Fruit fly (Drosophila melanogaster) whole organism, embryonic: ENCODE measurements around the gene Gr85a.

Experiments
- Awh ChIP-seq: fragments of 200-800 bp; sonication (Bioruptor generic); IDR thresholded peaks from 2 replicates; pipeline ENCODE4, ENCODE4 v1.3.6; 2022; ENCODE audit warnings: missing biosample characterization, missing genetic modification characterization
- CG10209 ChIP-seq: fragments of 200-800 bp; sonication (Bioruptor generic); optimal IDR thresholded peaks from 3 replicates; lab custom pipeline; 2017; ENCODE audit warnings: missing biosample characterization, mild to moderate bottlenecking, missing genetic modification characterization, missing genetic modification reagents
- CG10274 ChIP-seq: fragments of 200-800 bp; sonication (Bioruptor generic); optimal IDR thresholded peaks from 3 replicates; lab custom pipeline; 2017; ENCODE audit warnings: missing biosample characterization, mild to moderate bottlenecking, missing genetic modification characterization
- CG10543 ChIP-seq: fragments of 200-800 bp; sonication (Bioruptor generic); optimal IDR thresholded peaks from 3 replicates; lab custom pipeline; 2017; ENCODE audit warnings: missing biosample characterization, mild to moderate bottlenecking, missing genetic modification characterization, moderate library complexity
- CG10565 ChIP-seq: fragments of 200-800 bp; sonication (Bioruptor generic); optimal IDR thresholded peaks from 3 replicates; lab custom pipeline; 2016; ENCODE audit warnings: missing biosample characterization, mild to moderate bottlenecking, missing genetic modification characterization
- CG10979 ChIP-seq: fragments of 200-800 bp; sonication (Bioruptor generic); optimal IDR thresholded peaks from 2 replicates; lab custom pipeline; 2018; ENCODE audit warnings: missing biosample characterization, mild to moderate bottlenecking, missing genetic modification characterization, moderate library complexity
- CG11247 ChIP-seq: fragments of 200-800 bp; sonication (Bioruptor generic); IDR thresholded peaks from 2 replicates; pipeline ENCODE4 v1.3.6; 2022; ENCODE audit warnings: missing biosample characterization, missing genetic modification characterization
- CG11398 ChIP-seq: fragments of 200-800 bp; sonication (Bioruptor generic); optimal IDR thresholded peaks from 2 replicates; lab custom pipeline; 2016; ENCODE audit warnings: missing biosample characterization, missing genetic modification characterization
- CG12391 ChIP-seq: fragments of 200-800 bp; sonication (Bioruptor generic); optimal IDR thresholded peaks from 3 replicates; lab custom pipeline; 2018; ENCODE audit warnings: missing biosample characterization, mild to moderate bottlenecking, missing genetic modification characterization, moderate library complexity
- CG12659 ChIP-seq: fragments of 200-800 bp; sonication (Bioruptor generic); optimal IDR thresholded peaks from 3 replicates; lab custom pipeline; 2017; ENCODE audit warnings: mild to moderate bottlenecking, missing biosample characterization, missing genetic modification reagents, missing genetic modification characterization
- CG15601 ChIP-seq: fragments of 200-800 bp; sonication (Bioruptor generic); optimal IDR thresholded peaks from 3 replicates; lab custom pipeline; 2019; ENCODE audit warnings: missing biosample characterization, mild to moderate bottlenecking, missing genetic modification characterization, moderate library complexity
- CG1602 ChIP-seq: fragments of 200-800 bp; sonication (Bioruptor generic); optimal IDR thresholded peaks from 3 replicates; lab custom pipeline; 2016; ENCODE audit warnings: missing biosample characterization, missing genetic modification characterization
- CG1603 ChIP-seq: fragments of 200-800 bp; sonication (Bioruptor generic); optimal IDR thresholded peaks from 2 replicates; lab custom pipeline; 2019; ENCODE audit warnings: missing biosample characterization, mild to moderate bottlenecking, missing genetic modification characterization, moderate library complexity
- CG17568 ChIP-seq: fragments of 200-800 bp; sonication (Bioruptor generic); optimal IDR thresholded peaks from 2 replicates; lab custom pipeline; 2018; ENCODE audit warnings: missing biosample characterization, mild to moderate bottlenecking, missing genetic modification characterization, moderate library complexity
- CG18599 ChIP-seq: fragments of 200-800 bp; sonication (Bioruptor generic); optimal IDR thresholded peaks from 3 replicates; lab custom pipeline; 2017; ENCODE audit warnings: missing biosample characterization, missing genetic modification characterization, mild to moderate bottlenecking, moderate library complexity, missing genetic modification reagents
- CG31224 ChIP-seq: fragments of 200-800 bp; sonication (Bioruptor generic); IDR thresholded peaks from 2 replicates; pipeline ENCODE4 v1.3.6; 2022; ENCODE audit warnings: missing biosample characterization, missing genetic modification characterization
- CG4617 ChIP-seq: fragments of 200-800 bp; sonication (Bioruptor generic); optimal IDR thresholded peaks from 3 replicates; lab custom pipeline; 2016; ENCODE audit warnings: missing biosample characterization, missing genetic modification characterization, borderline replicate concordance
- CG7987 ChIP-seq: fragments of 200-800 bp; sonication (Bioruptor generic); optimal IDR thresholded peaks from 2 replicates; lab custom pipeline; 2018; ENCODE audit warnings: missing biosample characterization, mild to moderate bottlenecking, missing genetic modification characterization, moderate library complexity
- CG9797 ChIP-seq: fragments of 200-800 bp; sonication (Bioruptor generic); optimal IDR thresholded peaks from 3 replicates; lab custom pipeline; 2018; ENCODE audit warnings: missing biosample characterization, mild to moderate bottlenecking, missing genetic modification characterization
- Dip3 ChIP-seq: fragments of 200-800 bp; sonication (Bioruptor generic); optimal IDR thresholded peaks from 3 replicates; lab custom pipeline; 2016; ENCODE audit warnings: missing biosample characterization, missing genetic modification characterization
- Eip74EF ChIP-seq, 2 experiments: fragments of 200-800 bp in 1 of 2; fragments of >200 bp in 1 of 2; sonication (Bioruptor generic) in 1 of 2; optimal IDR thresholded peaks; 2 replicates each; lab custom pipeline; 2017 to 2019; ENCODE audit warnings: missing biosample characterization in 2 of 2, missing genetic modification characterization in 2 of 2, mild to moderate bottlenecking in 1 of 2, moderate library complexity in 1 of 2
- H15 ChIP-seq: fragments of 200-800 bp; sonication (Bioruptor generic); IDR thresholded peaks from 3 replicates; pipeline ENCODE4 v1.3.6; 2022; ENCODE audit warnings: missing biosample characterization, missing genetic modification characterization
- HmgZ ChIP-seq: fragments of 200-800 bp; sonication (Bioruptor generic); optimal IDR thresholded peaks from 2 replicates; lab custom pipeline; 2018; ENCODE audit warnings: missing biosample characterization, mild to moderate bottlenecking, missing genetic modification characterization
- MTF-1 ChIP-seq: fragments of 200-800 bp; sonication (Bioruptor generic); optimal IDR thresholded peaks from 2 replicates; lab custom pipeline; 2018; ENCODE audit warnings: missing biosample characterization, mild to moderate bottlenecking, missing genetic modification characterization, borderline replicate concordance
- Med ChIP-seq: fragments of 200-800 bp; sonication (Bioruptor generic); peaks from one replicate; lab custom pipeline; 2016; ENCODE audit warnings: missing biosample characterization, missing genetic modification characterization, mild to moderate bottlenecking, inconsistent platforms, moderate library complexity
- NC2β ChIP-seq: fragments of 200-800 bp; sonication (Bioruptor generic); optimal IDR thresholded peaks from 2 replicates; lab custom pipeline; 2016; ENCODE audit warnings: missing biosample characterization, missing genetic modification characterization
- Pdp1 ChIP-seq, 2 experiments: fragments of 200-800 bp; sonication (Bioruptor generic); optimal IDR thresholded peaks; 3 replicates each; lab custom pipeline; 2016; ENCODE audit warnings: missing biosample characterization in 2 of 2, missing genetic modification characterization in 2 of 2, mild to moderate bottlenecking in 1 of 2, moderate library complexity in 1 of 2
- Poxn ChIP-seq: fragments of 200-800 bp; sonication (Bioruptor generic); IDR thresholded peaks from 2 replicates; pipeline ENCODE4 v1.3.6; 2022; ENCODE audit warnings: missing biosample characterization, missing genetic modification characterization
- Sin3A ChIP-seq: fragments of >200 bp; optimal IDR thresholded peaks from 2 replicates; lab custom pipeline; 2018
- Six4 ChIP-seq: fragments of 200-800 bp; sonication (Bioruptor generic); optimal IDR thresholded peaks from 2 replicates; lab custom pipeline; 2016; ENCODE audit warnings: missing biosample characterization, missing genetic modification characterization
- Trl ChIP-seq, 3 experiments: fragments of >200 bp in 2 of 3; fragments of 200-800 bp in 1 of 3; sonication (Bioruptor generic) in 1 of 3; optimal IDR thresholded peaks; 2 replicates in 1 of 3; 3 replicates in 2 of 3; lab custom pipeline; 2016 to 2017; ENCODE audit warnings: missing biosample characterization in 1 of 3, missing genetic modification characterization in 1 of 3
- aop ChIP-seq: fragments of 200-800 bp; sonication (Bioruptor generic); IDR thresholded peaks from 2 replicates; pipeline ENCODE4 v1.3.6; 2022; ENCODE audit warnings: missing biosample characterization, missing genetic modification characterization
- az2 ChIP-seq: fragments of 200-800 bp; sonication (Bioruptor generic); optimal IDR thresholded peaks from 3 replicates; lab custom pipeline; 2016; ENCODE audit warnings: missing biosample characterization, missing genetic modification characterization
- dmrt11E ChIP-seq: fragments of 200-800 bp; sonication (Bioruptor generic); optimal IDR thresholded peaks from 3 replicates; lab custom pipeline; 2018; ENCODE audit warnings: missing biosample characterization, mild to moderate bottlenecking, missing genetic modification characterization, moderate library complexity
- fd3F ChIP-seq: fragments of 200-800 bp; sonication (Bioruptor generic); optimal IDR thresholded peaks from 2 replicates; lab custom pipeline; 2018; ENCODE audit warnings: missing biosample characterization, mild to moderate bottlenecking, missing genetic modification characterization, moderate library complexity
- fru ChIP-seq: fragments of >200 bp; optimal IDR thresholded peaks from 2 replicates; lab custom pipeline; 2017
- ftz-f1 ChIP-seq: fragments of 200-800 bp; sonication (Bioruptor generic); optimal IDR thresholded peaks from 2 replicates; lab custom pipeline; 2016; ENCODE audit warnings: missing biosample characterization, missing genetic modification characterization
- grn ChIP-seq: fragments of 200-800 bp; sonication (Bioruptor generic); optimal IDR thresholded peaks from 3 replicates; lab custom pipeline; 2017; ENCODE audit warnings: missing biosample characterization, missing genetic modification characterization
- insv ChIP-seq, 2 experiments: fragments of 200-800 bp; sonication (Bioruptor generic); optimal IDR thresholded peaks; 3 replicates each; lab custom pipeline; 2016 to 2018; ENCODE audit warnings: missing biosample characterization in 2 of 2, missing genetic modification characterization in 2 of 2
- ken ChIP-seq: fragments of 200-800 bp; sonication (Bioruptor generic); IDR thresholded peaks from 3 replicates; pipeline ENCODE4 v1.3.6; 2022; ENCODE audit warnings: missing biosample characterization, missing genetic modification characterization
- lab ChIP-seq: fragments of 200-800 bp; sonication (Bioruptor generic); optimal IDR thresholded peaks from 3 replicates; lab custom pipeline; 2017; ENCODE audit warnings: missing biosample characterization, missing genetic modification characterization, mild to moderate bottlenecking, moderate library complexity, missing genetic modification reagents
- pros ChIP-seq: fragments of 200-800 bp; sonication (Bioruptor generic); optimal IDR thresholded peaks from 3 replicates; lab custom pipeline; 2019; ENCODE audit warnings: missing biosample characterization, mild to moderate bottlenecking, missing genetic modification characterization, moderate library complexity
- sc ChIP-seq, 3 experiments: fragments of >200 bp in 2 of 3; fragments of 200-800 bp in 1 of 3; sonication (Bioruptor generic) in 1 of 3; optimal IDR thresholded peaks; 2 replicates in 2 of 3; 3 replicates in 1 of 3; lab custom pipeline; 2017; ENCODE audit warnings: mild to moderate bottlenecking in 1 of 3, missing biosample characterization in 1 of 3, missing genetic modification characterization in 1 of 3, missing genetic modification reagents in 1 of 3
- schlank ChIP-seq: fragments of 200-800 bp; sonication (Bioruptor generic); optimal IDR thresholded peaks from 2 replicates; lab custom pipeline; 2018; ENCODE audit warnings: missing biosample characterization, mild to moderate bottlenecking, missing genetic modification characterization
- sim ChIP-seq: fragments of 200-800 bp; sonication (Bioruptor generic); IDR thresholded peaks from 2 replicates; pipeline ENCODE4 v1.3.6; 2022; ENCODE audit warnings: missing biosample characterization, missing genetic modification characterization
- slou ChIP-seq: fragments of 200-800 bp; sonication (Bioruptor generic); optimal IDR thresholded peaks from 3 replicates; lab custom pipeline; 2016; ENCODE audit warnings: missing biosample characterization, missing genetic modification characterization
- sna ChIP-seq: fragments of 200-800 bp; sonication (Bioruptor generic); IDR thresholded peaks from 2 replicates; pipeline ENCODE4 v1.3.6; 2022; ENCODE audit warnings: missing biosample characterization, missing genetic modification characterization; ENCODE audit not compliant: partially characterized antibody
- sug ChIP-seq: fragments of 200-800 bp; optimal IDR thresholded peaks from 2 replicates; lab custom pipeline; 2019; ENCODE audit warnings: missing biosample characterization, mild to moderate bottlenecking, missing genetic modification characterization, moderate library complexity
- unpg ChIP-seq: fragments of 200-800 bp; sonication (Bioruptor generic); optimal IDR thresholded peaks from 3 replicates; lab custom pipeline; 2018; ENCODE audit warnings: missing biosample characterization, mild to moderate bottlenecking, missing genetic modification characterization, moderate library complexity

Gene Gr85a

DNA sequence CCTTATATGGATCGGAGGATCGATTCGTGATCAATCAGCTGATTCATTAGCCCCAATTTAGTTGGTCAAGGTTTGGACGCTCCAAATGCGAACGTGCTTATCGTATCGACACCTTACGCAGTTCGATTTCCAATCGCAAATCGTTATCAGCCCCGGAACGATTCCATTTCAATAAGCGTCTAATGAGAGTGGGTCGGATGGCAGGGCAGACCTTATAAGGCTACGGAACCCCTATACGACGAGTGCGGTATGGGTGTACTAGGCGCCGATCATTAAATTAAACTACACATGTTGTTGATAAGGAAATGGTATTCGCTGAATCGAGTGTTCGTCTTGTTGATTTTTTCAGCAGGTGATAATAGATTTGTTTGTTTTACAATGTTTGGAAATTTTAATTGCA lies 39.2 kb upstream of the Gr85a start (continued):
- no peak for TF ChIP-seq unpg
- no peak for TF ChIP-seq CG1603 (tag; lab: Kevin White, UChicago)
- no peak for TF ChIP-seq CG31224
- TF ChIP-seq ken: no peak
- TF ChIP-seq sna (GFP tag; lab: Robert Waterston, UW): no peak
- peak; percentile 8 for TF ChIP-seq CG7987 (GFP tag; lab: Kevin White, UChicago)
- TF ChIP-seq sc (optimal IDR thresholded peaks at IDR 0.05; lab: Kevin White, UChicago): no peak
- no peak for TF ChIP-seq sc (GFP tag; optimal IDR thresholded peaks at IDR 0.05; lab: Kevin White, UChicago)
- 0 out of 2 replicates have a peak, but pooled peaks have one; percentile 36 for TF ChIP-seq Awh
- TF ChIP-seq CG12391 (tag; lab: Kevin White, UChicago): no peak
- TF ChIP-seq lab (GFP tag; lab: Kevin White, UChicago): peak; percentile 74
- TF ChIP-seq MTF-1 (GFP tag; lab: Kevin White, UChicago): no peak
- TF ChIP-seq H15 (GFP tag; lab: Robert Waterston, UW): no peak
- TF ChIP-seq CG18599 (GFP tag; lab: Kevin White, UChicago): peak; percentile 29
- no peak for TF ChIP-seq dmrt11E
- no peak for TF ChIP-seq schlank (tag; lab: Kevin White, UChicago)
- peak; percentile 93 for TF ChIP-seq grn
- TF ChIP-seq Eip74EF (GFP tag; optimal IDR thresholded peaks at IDR 0.05; lab: Kevin White, UChicago): peak in 1 of 2 experiments; percentile 63
- TF ChIP-seq HmgZ: peak; percentile 1
- peak; percentile 90 for TF ChIP-seq sug (tag; lab: Kevin White, UChicago)
- TF ChIP-seq Pdp1 (GFP tag; optimal IDR thresholded peaks at IDR 0.05; lab: Kevin White, UChicago): peak in 1 of 2 experiments; percentile 59
- no peak for TF ChIP-seq Sin3A (lab: Kevin White, UChicago)
- TF ChIP-seq CG10209 (GFP tag; lab: Kevin White, UChicago): no peak
- no peak for TF ChIP-seq slou (GFP tag; lab: Kevin White, UChicago)
- TF ChIP-seq fru: no peak
- no peak for TF ChIP-seq az2 (GFP tag; lab: Kevin White, UChicago)
- peak; percentile 36 for TF ChIP-seq CG10543 (GFP tag; lab: Kevin White, UChicago)

DNA sequence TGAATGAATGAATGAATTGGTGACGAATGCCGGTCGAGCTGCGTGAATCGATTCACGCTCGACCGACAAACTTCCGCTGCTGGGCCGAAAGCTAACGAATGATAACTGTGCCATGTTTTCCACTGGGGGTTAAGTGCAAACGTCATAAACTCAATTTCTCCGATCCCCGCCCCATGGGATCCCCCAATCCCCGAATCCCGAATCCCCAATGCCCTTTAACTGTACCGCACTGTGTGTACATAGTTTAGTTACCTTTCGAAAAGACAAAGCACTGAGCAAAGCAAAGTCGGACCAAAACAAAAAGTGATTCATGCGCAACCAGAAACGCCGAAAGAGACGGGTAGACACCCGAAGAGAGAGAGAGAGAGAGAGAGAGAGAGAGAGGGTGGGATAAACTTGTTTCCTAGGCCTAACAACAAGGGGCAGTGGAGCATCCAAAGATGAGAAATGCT lies 38.4 kb upstream of the Gr85a start:
- TF ChIP-seq CG9797 (GFP tag; lab: Kevin White, UChicago): no peak
- TF ChIP-seq CG1602 (GFP tag; lab: Kevin White, UChicago): no peak
- no peak for TF ChIP-seq CG11398 (GFP tag; lab: Kevin White, UChicago)
- no peak for TF ChIP-seq CG15601
- TF ChIP-seq Med (GFP tag; lab: Kevin White, UChicago): peak; percentile 58
- TF ChIP-seq insv (GFP tag; optimal IDR thresholded peaks at IDR 0.05; lab: Kevin White, UChicago): no peak
- no peak for TF ChIP-seq CG12659 (GFP tag; lab: Kevin White, UChicago)
- TF ChIP-seq CG11247 (GFP tag; lab: Robert Waterston, UW): no peak
- no peak for TF ChIP-seq schlank (tag; lab: Kevin White, UChicago)
- TF ChIP-seq CG10979 (tag; lab: Kevin White, UChicago): no peak
- TF ChIP-seq aop (GFP tag; lab: Robert Waterston, UW): no peak
- TF ChIP-seq Trl (optimal IDR thresholded peaks at IDR 0.05; lab: Kevin White, UChicago): peak; percentile 56 to 82
- TF ChIP-seq Trl (GFP tag; optimal IDR thresholded peaks at IDR 0.05; lab: Kevin White, UChicago): no peak
- TF ChIP-seq Six4 (GFP tag; lab: Kevin White, UChicago): no peak
- TF ChIP-seq sim (GFP tag; lab: Robert Waterston, UW): no peak
- no peak for TF ChIP-seq Poxn
- TF ChIP-seq CG10565 (GFP tag; lab: Kevin White, UChicago): no peak
- TF ChIP-seq ftz-f1: no peak
- no peak for TF ChIP-seq CG17568 (GFP tag; lab: Kevin White, UChicago)
- no peak for TF ChIP-seq Dip3 (GFP tag; lab: Kevin White, UChicago)
- TF ChIP-seq NC2β: no peak
- no peak for TF ChIP-seq CG4617
- no peak for TF ChIP-seq fd3F (GFP tag; lab: Kevin White, UChicago)
- no peak for TF ChIP-seq CG10274 (GFP tag; lab: Kevin White, UChicago)
- TF ChIP-seq pros (GFP tag; lab: Kevin White, UChicago): peak; percentile 32
- no peak for TF ChIP-seq Sin3A (lab: Kevin White, UChicago)
